Worm (Caenorhabditis elegans) whole organism, late embryonic: Measurements from ENCODE around the gene lmd-4.

Source experiments
- pha-4 ChIP-seq: fragments of 150-350 bp; optimal IDR thresholded peaks from 2 replicates; lab custom pipeline; 2018; ENCODE audit warnings: missing biosample characterization, missing genetic modification reagents, missing genetic modification characterization
- rnt-1 ChIP-seq: sonication (generic microtip); optimal IDR thresholded peaks from 2 replicates; lab custom pipeline; 2016; ENCODE audit warnings: missing genetic modification characterization, missing compliant biosample characterization
- zip-5 ChIP-seq: sonication (generic microtip); optimal IDR thresholded peaks from 2 replicates; lab custom pipeline; 2016; ENCODE audit warnings: missing genetic modification characterization, missing compliant biosample characterization

DNA sequence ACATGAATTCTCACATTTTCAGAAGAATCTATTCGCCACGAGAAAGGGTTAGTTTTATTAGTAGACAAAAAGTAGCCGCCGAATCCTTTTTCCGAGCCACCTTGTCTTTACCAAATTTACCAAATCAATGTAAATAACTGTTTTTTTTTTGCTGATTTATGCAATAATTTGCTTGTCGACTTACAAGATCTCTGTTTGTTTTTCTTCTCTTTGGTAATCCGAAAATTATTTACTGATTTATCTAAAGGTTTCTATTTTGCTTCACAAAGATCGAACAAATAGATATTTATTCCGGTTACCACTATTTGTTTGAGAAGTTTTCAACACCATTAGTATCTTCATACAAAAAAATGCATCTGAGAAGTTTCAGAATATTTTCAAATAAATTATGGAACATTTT, 54.8 kb downstream of the lmd-4 start, which contains the start of gene C13A2.7:
- TF ChIP-seq pha-4 (tag; lab: Kevin White, UChicago) (no peak), zip-5 (tag; lab: Kevin White, UChicago) (no peak), rnt-1 (no peak)
